Fruit fly (Drosophila melanogaster): ENCODE measurements around the gene Cox10.

Gene Cox10

dm6 chr2L:10334854-10335277, 3.6 kb downstream of the Cox10 start (continued):
- TF ChIP-seq Chrac-16 (GFP tag; optimal IDR thresholded peaks at IDR 0.05) (peak; percentile 2), salm (tag; optimal IDR thresholded peaks at IDR 0.05) (peak; percentile 73), fd64A (GFP tag; optimal IDR thresholded peaks at IDR 0.05) (no peak), Hr3 (GFP tag; optimal IDR thresholded peaks at IDR 0.05) (peak; percentile 6), CG13894 (tag; optimal IDR thresholded peaks at IDR 0.05) (peak; percentile 93), ab (GFP tag; optimal IDR thresholded peaks at IDR 0.05) (peak; percentile 51), CG17361 (GFP tag; IDR thresholded peaks at IDR 0.05) (peak; percentile 50; the same call in 2 of the 3 replicates), gro (GFP tag; optimal IDR thresholded peaks at IDR 0.05) (peak; percentile 82), CG11398 (GFP tag; optimal IDR thresholded peaks at IDR 0.05) (peak; percentile 30), CG9932 (GFP tag; IDR thresholded peaks at IDR 0.05) (peak; percentile 78; the same call in 1 of the 2 replicates), HLH3B (GFP tag; IDR thresholded peaks at IDR 0.05) (peak; percentile 32; the same call in 1 of the 2 replicates), CG14441 (GFP tag; IDR thresholded peaks at IDR 0.05) (peak; percentile 51; the same call in 1 of the 2 replicates), usp (GFP tag; optimal IDR thresholded peaks at IDR 0.05) (no peak), schlank (tag; optimal IDR thresholded peaks at IDR 0.05) (peak; percentile 69), dmrt11E (tag; optimal IDR thresholded peaks at IDR 0.05) (peak; percentile 25), prd (optimal IDR thresholded peaks at IDR 0.05) (no peak), prd (GFP tag; IDR thresholded peaks at IDR 0.05) (no peak; the same call in 1 of the 3 replicates), CG7987 (GFP tag; optimal IDR thresholded peaks at IDR 0.05) (peak; percentile 87), CG14667 (GFP tag; IDR thresholded peaks at IDR 0.05) (no peak), crol (GFP tag; IDR thresholded peaks at IDR 0.05) (no peak), Fer1 (GFP tag; optimal IDR thresholded peaks at IDR 0.05) (peak; percentile 85), bigmax (GFP tag; optimal IDR thresholded peaks at IDR 0.05) (peak; percentile 57), CG3281 (GFP tag; optimal IDR thresholded peaks at IDR 0.05) (peak; percentile 76), Sry-δ (GFP tag; optimal IDR thresholded peaks at IDR 0.05) (peak; percentile 54), dimm (GFP tag; IDR thresholded peaks at IDR 0.05) (no peak), CG10979 (tag; optimal IDR thresholded peaks at IDR 0.05) (peak; percentile 44), lab (GFP tag; optimal IDR thresholded peaks at IDR 0.05) (peak; percentile 93), maf-S (GFP tag; optimal IDR thresholded peaks at IDR 0.05) (peak; percentile 41), HHEX (GFP tag; optimal IDR thresholded peaks at IDR 0.05) (peak; percentile 78), CG13296 (GFP tag; optimal IDR thresholded peaks at IDR 0.05) (peak; percentile 90), D19A (tag; optimal IDR thresholded peaks at IDR 0.05) (peak; percentile 67), sna (GFP tag; IDR thresholded peaks at IDR 0.05; ENCODE audit: partially characterized antibody) (peak; percentile 63), CG8290 (GFP tag; optimal IDR thresholded peaks at IDR 0.05) (peak; percentile 2), CG8290 (tag; optimal IDR thresholded peaks at IDR 0.05) (peak; percentile 75 to 91), al (GFP tag; IDR thresholded peaks at IDR 0.05) (no peak), wor (GFP tag; IDR thresholded peaks at IDR 0.05) (no peak), CkIIα-i1 (GFP tag; IDR thresholded peaks at IDR 0.05) (no peak), oc (tag; optimal IDR thresholded peaks at IDR 0.05) (peak; percentile 91), CG8388 (GFP tag; optimal IDR thresholded peaks at IDR 0.05) (peak; percentile 48), slp2 (GFP tag; optimal IDR thresholded peaks at IDR 0.05) (peak; percentile 43), CG1792 (GFP tag; optimal IDR thresholded peaks at IDR 0.05) (peak; percentile 24), dm (GFP tag; optimal IDR thresholded peaks at IDR 0.05) (peak; percentile 50), CG17385 (GFP tag; optimal IDR thresholded peaks at IDR 0.05) (peak; percentile 64), CG8765 (GFP tag; IDR thresholded peaks at IDR 0.05) (no peak), CG32532 (GFP tag; IDR thresholded peaks at IDR 0.05) (peak; percentile 76; the same call in 1 of the 2 replicates), CG5180 (GFP tag; optimal IDR thresholded peaks at IDR 0.05) (peak; percentile 65), rib (GFP tag; IDR thresholded peaks at IDR 0.05) (peak; percentile 79; the same call in 1 of the 2 replicates), CG3838 (GFP tag; optimal IDR thresholded peaks at IDR 0.05) (no peak), Hand (GFP tag; optimal IDR thresholded peaks at IDR 0.05) (peak; percentile 20), zen (tag; optimal IDR thresholded peaks at IDR 0.05) (peak; percentile 29), Awh (GFP tag; IDR thresholded peaks at IDR 0.05) (peak; percentile 78; the same call in 1 of the 2 replicates), CG17829 (tag; optimal IDR thresholded peaks at IDR 0.05) (peak; percentile 63)

Data from whole organism, embryonic.